Worm (Caenorhabditis elegans) whole organism, L4 larva: Measurements from ENCODE around the gene C25F6.1.

Experiments
- F26F4.8 ChIP-seq: fragments of 200-800 bp; sonication (Bioruptor generic); conservative IDR thresholded peaks from 2 replicates; pipeline ENCODE4 v1.3.6; 2022; ENCODE audit warnings: missing genetic modification characterization, missing compliant biosample characterization
- F37D6.2 ChIP-seq: sonication (generic microtip); optimal IDR thresholded peaks from 2 replicates; lab custom pipeline; 2016; ENCODE audit warnings: mild to moderate bottlenecking, missing genetic modification characterization, missing compliant biosample characterization
- F44E2.7 ChIP-seq: fragments of 200-800 bp; sonication (Bioruptor generic); IDR thresholded peaks from 2 replicates; pipeline ENCODE4 v2.1.2; 2022; ENCODE audit warnings: missing genetic modification characterization, missing compliant biosample characterization
- ZK337.2 ChIP-seq: fragments of 200-800 bp; sonication (Bioruptor generic); IDR thresholded peaks from 2 replicates; pipeline ENCODE4 v1.3.6; 2022; ENCODE audit warnings: missing genetic modification reagents, missing genetic modification characterization, missing compliant biosample characterization
- ZK546.5 ChIP-seq, 2 experiments: sonication (generic microtip); optimal IDR thresholded peaks; 2 replicates each; lab custom pipeline; 2017; ENCODE audit warnings: missing biosample characterization in 2 of 2, missing genetic modification characterization in 2 of 2
- aha-1 ChIP-seq: fragments of 150-350 bp; peaks from one replicate; lab custom pipeline; 2014; ENCODE audit warnings: missing biosample characterization, missing genetic modification characterization
- attf-4 ChIP-seq: sonication (generic microtip); optimal IDR thresholded peaks from 3 replicates; lab custom pipeline; 2017; ENCODE audit warnings: missing biosample characterization, missing genetic modification characterization
- ceh-28 ChIP-seq: fragments of 150-350 bp; optimal IDR thresholded peaks from 2 replicates; lab custom pipeline; 2014; ENCODE audit warnings: missing biosample characterization, missing genetic modification reagents, missing genetic modification characterization
- ceh-32 ChIP-seq: sonication (generic microtip); optimal IDR thresholded peaks from 2 replicates; lab custom pipeline; 2016; ENCODE audit warnings: mild to moderate bottlenecking, missing genetic modification characterization, missing compliant biosample characterization; ENCODE audit not compliant: poor library complexity
- ceh-62 ChIP-seq: sonication (generic microtip); optimal IDR thresholded peaks from 2 replicates; lab custom pipeline; 2017; ENCODE audit warnings: missing biosample characterization, missing genetic modification characterization
- ces-1 ChIP-seq: fragments of 150-350 bp; sonication (generic microtip); optimal IDR thresholded peaks from 4 replicates; lab custom pipeline; 2014; ENCODE audit warnings: missing biosample characterization, missing genetic modification reagents, missing genetic modification characterization
- daf-16 ChIP-seq, 3 experiments: sonication (generic microtip); optimal IDR thresholded peaks; 2 replicates each; lab custom pipeline; 2016 to 2017; ENCODE audit warnings: missing genetic modification characterization in 3 of 3, missing genetic modification reagents in 3 of 3, mild to moderate bottlenecking in 2 of 3, missing compliant biosample characterization in 2 of 3, missing biosample characterization in 1 of 3, moderate library complexity in 1 of 3
- dpl-1 ChIP-seq: fragments of 150-350 bp; optimal IDR thresholded peaks from 2 replicates; lab custom pipeline; 2014; ENCODE audit warnings: missing biosample characterization, missing genetic modification reagents, missing genetic modification characterization
- hlh-11 ChIP-seq: fragments of 200-800 bp; sonication (Bioruptor generic); optimal IDR thresholded peaks from 2 replicates; lab custom pipeline; 2018; ENCODE audit warnings: mild to moderate bottlenecking, missing genetic modification characterization, missing compliant biosample characterization
- lim-7 ChIP-seq: fragments of 200-800 bp; sonication (Bioruptor generic); IDR thresholded peaks from 2 replicates; pipeline ENCODE4 v1.3.6; 2022; ENCODE audit warnings: missing genetic modification characterization, missing compliant biosample characterization
- lin-1 ChIP-seq: fragments of 200-800 bp; sonication (Bioruptor generic); IDR thresholded peaks from 2 replicates; pipeline ENCODE4 v1.3.6; 2022; ENCODE audit warnings: missing genetic modification reagents, missing genetic modification characterization, missing compliant biosample characterization
- lin-15B ChIP-seq: fragments of 150-350 bp; sonication (generic microtip); optimal IDR thresholded peaks from 3 replicates; lab custom pipeline; 2014; ENCODE audit warnings: missing biosample characterization, missing genetic modification characterization
- lin-29 ChIP-seq: fragments of 200-800 bp; sonication (Bioruptor generic); IDR thresholded peaks from 2 replicates; pipeline ENCODE4 v1.3.6; 2022; ENCODE audit warnings: missing genetic modification reagents, missing genetic modification characterization, missing compliant biosample characterization
- lsy-2 ChIP-seq, 2 experiments: fragments of 150-350 bp in 1 of 2; sonication (generic microtip) in 1 of 2; optimal IDR thresholded peaks; 2 replicates each; lab custom pipeline; 2014 to 2017; ENCODE audit warnings: missing biosample characterization in 2 of 2, missing genetic modification characterization in 2 of 2
- madf-9 ChIP-seq: fragments of 200-800 bp; sonication (Bioruptor generic); conservative IDR thresholded peaks from 2 replicates; pipeline ENCODE4 v1.3.6; 2022; ENCODE audit warnings: missing genetic modification reagents, missing genetic modification characterization, missing compliant biosample characterization
- mep-1 ChIP-seq: fragments of 150-350 bp; sonication (generic microtip); optimal IDR thresholded peaks from 3 replicates; lab custom pipeline; 2014; ENCODE audit warnings: missing biosample characterization, missing genetic modification characterization
- mes-2 ChIP-seq: sonication (generic microtip); optimal IDR thresholded peaks from 2 replicates; lab custom pipeline; 2016; ENCODE audit warnings: missing genotype, mild to moderate bottlenecking, missing genetic modification characterization, missing compliant biosample characterization; ENCODE audit not compliant: poor library complexity, severe bottlenecking
- nhr-41 ChIP-seq: fragments of 200-800 bp; sonication (Bioruptor generic); IDR thresholded peaks from 2 replicates; pipeline ENCODE4 v1.3.6; 2022; ENCODE audit warnings: missing genetic modification reagents, missing genetic modification characterization, missing compliant biosample characterization
- nhr-48 ChIP-seq: sonication (generic microtip); optimal IDR thresholded peaks from 2 replicates; lab custom pipeline; 2016; ENCODE audit warnings: mild to moderate bottlenecking, missing genetic modification characterization, missing compliant biosample characterization
- pqm-1 ChIP-seq: sonication (generic microtip); optimal IDR thresholded peaks from 2 replicates; lab custom pipeline; 2017; ENCODE audit warnings: missing biosample characterization, missing genetic modification characterization
- spr-1 ChIP-seq: sonication (generic microtip); optimal IDR thresholded peaks from 2 replicates; lab custom pipeline; 2016; ENCODE audit warnings: mild to moderate bottlenecking, missing genetic modification characterization, missing compliant biosample characterization
- tra-1 ChIP-seq: fragments of 200-800 bp; sonication (Bioruptor generic); IDR thresholded peaks from 2 replicates; pipeline ENCODE4 v1.3.6; 2022; ENCODE audit warnings: missing genetic modification reagents, missing genetic modification characterization, missing compliant biosample characterization
- unc-62 ChIP-seq, 3 experiments: fragments of 150-350 bp in 1 of 3; sonication (generic microtip); optimal IDR thresholded peaks in 2 of 3; peaks in 1 of 3; 1 replicate in 1 of 3; 2 replicates in 2 of 3; lab custom pipeline; 2014 to 2017; ENCODE audit warnings: missing biosample characterization in 3 of 3, missing genetic modification characterization in 3 of 3, missing genetic modification reagents in 3 of 3, missing genotype in 1 of 3
- vab-7 ChIP-seq: fragments of 200-800 bp; sonication (Bioruptor generic); IDR thresholded peaks from 2 replicates; pipeline ENCODE4 v1.3.6; 2022; ENCODE audit warnings: missing genetic modification reagents, missing genetic modification characterization, missing compliant biosample characterization
- zfp-2 ChIP-seq: sonication (generic microtip); optimal IDR thresholded peaks from 2 replicates; lab custom pipeline; 2016; ENCODE audit warnings: mild to moderate bottlenecking, missing genetic modification characterization, missing compliant biosample characterization
- zfp-3 ChIP-seq: fragments of 200-800 bp; sonication (Bioruptor generic); conservative IDR thresholded peaks from 2 replicates; pipeline ENCODE4 v1.3.6; 2022; ENCODE audit warnings: missing genetic modification reagents, missing genetic modification characterization, missing compliant biosample characterization
- ztf-11 ChIP-seq: fragments of 150-350 bp; optimal IDR thresholded peaks from 2 replicates; lab custom pipeline; 2014; ENCODE audit warnings: missing biosample characterization, missing genetic modification characterization

Gene C25F6.1

DNA sequence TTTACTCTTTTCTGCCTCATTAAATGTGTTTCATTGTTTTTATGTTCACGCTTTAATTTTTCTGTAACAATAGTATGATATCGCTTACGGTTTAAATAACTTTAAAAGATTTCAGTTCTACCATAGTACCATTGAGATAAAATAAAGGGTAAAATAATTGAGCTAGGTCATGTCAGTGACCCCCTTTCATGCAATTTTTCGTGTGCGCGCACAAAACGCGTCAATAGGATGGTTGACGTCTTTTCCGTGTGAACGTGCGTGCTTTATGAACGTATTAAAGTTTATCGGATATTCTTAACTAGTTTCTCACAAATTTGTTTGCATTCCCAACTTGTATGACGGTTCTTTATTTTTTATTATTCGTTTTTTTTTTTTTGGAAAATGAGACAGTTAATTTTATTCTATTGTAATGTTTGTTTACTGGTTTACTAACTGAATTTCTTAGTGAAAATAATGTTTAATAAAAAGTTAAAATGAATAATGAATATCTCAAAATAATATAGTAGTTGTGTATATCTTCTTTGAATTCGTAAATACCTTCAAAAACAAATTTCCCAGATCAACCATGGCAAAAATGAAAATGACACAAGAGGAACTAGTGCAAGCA, at the start of gene C25F6.1:
Gene C25F6.1, plus strand, starts transcription at position 557 of the 607 bp plus-strand sequence.
- no peak for TF ChIP-seq ztf-11 (tag; lab: Kevin White, UChicago)
- TF ChIP-seq ceh-28 (tag; lab: Kevin White, UChicago), result no peak
- TF ChIP-seq lin-15B (tag; lab: Kevin White, UChicago), result no peak
- TF ChIP-seq daf-16 (GFP tag; optimal IDR thresholded peaks at IDR 0.05; lab: Kevin White, UChicago), result no peak
- peak; percentile 14 for TF ChIP-seq daf-16 (tag; optimal IDR thresholded peaks at IDR 0.05; lab: Kevin White, UChicago)
- peak; percentile 38 for TF ChIP-seq mep-1 (tag; lab: Kevin White, UChicago)
- TF ChIP-seq tra-1, result no peak
- TF ChIP-seq ceh-62 (tag; lab: Kevin White, UChicago), result no peak
- TF ChIP-seq lsy-2 (tag; optimal IDR thresholded peaks at IDR 0.05; lab: Kevin White, UChicago), result peak in 1 of 2 experiments; percentile 30
- peak in 1 of 2 experiments; percentile 81 for TF ChIP-seq unc-62 (GFP tag; optimal IDR thresholded peaks at IDR 0.05 in 1 of 2; lab: Kevin White, UChicago)
- TF ChIP-seq unc-62 (tag; optimal IDR thresholded peaks at IDR 0.05; lab: Kevin White, UChicago), result no peak
- TF ChIP-seq aha-1 (tag; lab: Kevin White, UChicago), result peak; percentile 57
- peak; percentile 61 for TF ChIP-seq mes-2

DNA sequence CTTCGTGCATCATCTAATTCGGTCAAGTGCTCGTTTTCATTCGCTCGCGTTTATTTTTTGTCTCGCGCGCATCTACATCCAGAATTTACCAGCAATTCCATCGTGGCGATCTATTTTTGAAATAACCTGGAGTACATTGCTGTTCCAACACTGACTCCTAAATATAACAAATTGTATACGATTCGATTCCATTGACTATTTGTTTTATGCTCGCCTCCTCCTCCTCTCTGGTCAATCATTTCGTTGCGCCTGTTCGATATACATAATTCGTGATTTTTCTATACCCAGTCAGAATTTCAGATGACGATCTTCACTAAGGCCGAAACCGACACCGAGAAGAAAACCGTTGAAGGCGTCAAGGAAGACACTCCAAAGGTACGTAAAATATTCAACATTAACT, 41.4 kb upstream of the C25F6.1 start, which contains the start of gene itm-2:
Gene itm-2, plus strand, starts transcription at position 301 of the 400 bp plus-strand sequence.
- TF ChIP-seq spr-1 (tag; lab: Kevin White, UChicago), result no peak
- TF ChIP-seq dpl-1 (GFP tag; lab: Kevin White, UChicago), result no peak
- TF ChIP-seq lin-1 (GFP tag; lab: Robert Waterston, UW), result no peak
- no peak for TF ChIP-seq F26F4.8 (GFP tag; lab: Robert Waterston, UW)
- no peak for TF ChIP-seq ces-1
- no peak for TF ChIP-seq attf-4 (tag; lab: Kevin White, UChicago)

DNA sequence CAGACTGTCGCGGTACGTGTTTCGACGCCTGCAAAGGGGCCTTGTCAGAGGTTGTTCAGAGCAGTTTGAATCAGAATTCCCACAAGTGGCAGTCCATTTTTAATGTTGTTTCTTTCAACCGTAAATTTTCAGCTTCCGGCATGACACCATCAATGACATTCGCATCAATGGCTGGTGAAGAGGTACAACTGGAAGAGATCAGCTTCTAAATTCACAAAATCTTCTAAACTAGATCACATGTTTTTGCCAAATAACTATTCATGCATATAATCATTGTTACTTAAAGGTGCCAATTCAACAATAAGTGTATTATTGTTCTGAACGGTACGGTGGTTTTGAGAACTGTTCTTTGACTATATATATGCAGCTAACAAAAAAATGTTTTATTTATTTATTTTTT, 38.9 kb upstream of the C25F6.1 start:
- no peak for TF ChIP-seq vab-7 (GFP tag; lab: Robert Waterston, UW)
- peak in 1 of 2 experiments; percentile 96 for TF ChIP-seq unc-62 (GFP tag; optimal IDR thresholded peaks at IDR 0.05 in 1 of 2; lab: Kevin White, UChicago)
- no peak for TF ChIP-seq unc-62 (tag; optimal IDR thresholded peaks at IDR 0.05; lab: Kevin White, UChicago)

DNA sequence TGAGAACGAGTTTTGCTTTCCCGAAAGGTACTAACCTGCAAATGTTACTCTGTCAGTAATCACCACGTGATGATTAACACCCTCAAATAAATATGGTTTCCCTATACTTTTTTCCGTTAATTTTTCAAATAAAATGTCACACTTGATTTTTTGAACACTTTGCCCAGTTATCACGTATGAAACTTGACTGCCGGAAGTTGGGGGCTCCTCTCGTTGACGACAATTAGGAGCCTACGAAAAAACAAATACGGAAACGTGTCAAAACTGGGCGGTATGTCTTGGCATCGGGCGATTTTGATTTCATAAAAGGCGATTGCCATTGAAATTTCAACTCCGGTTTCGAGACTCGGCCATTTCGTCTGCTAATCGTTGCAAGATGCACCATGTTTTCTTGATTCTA, 38.3 kb upstream of the C25F6.1 start, which contains the start of gene C25F6.8:
Gene C25F6.8, plus strand, starts transcription at position 301 of the 400 bp plus-strand sequence.
- TF ChIP-seq F26F4.8 (GFP tag; lab: Robert Waterston, UW) (no peak), F44E2.7 (GFP tag; lab: Robert Waterston, UW) (no peak), unc-62 (GFP tag; optimal IDR thresholded peaks at IDR 0.05 in 1 of 2; lab: Kevin White, UChicago) (no peak), unc-62 (tag; optimal IDR thresholded peaks at IDR 0.05; lab: Kevin White, UChicago) (no peak), nhr-41 (no peak), lim-7 (no peak), F37D6.2 (tag; lab: Kevin White, UChicago) (no peak), nhr-48 (tag; lab: Kevin White, UChicago) (no peak), ceh-62 (tag; lab: Kevin White, UChicago) (no peak), ceh-32 (no peak), ZK546.5 (tag; optimal IDR thresholded peaks at IDR 0.05; lab: Kevin White, UChicago) (no peak), zfp-2 (tag; lab: Kevin White, UChicago) (no peak), pqm-1 (no peak), ZK337.2 (no peak), hlh-11 (tag; lab: Kevin White, UChicago) (no peak), zfp-3 (no peak), lin-29 (no peak), madf-9 (GFP tag; lab: Robert Waterston, UW) (no peak)
- TF ChIP-seq, all 104 proteins: peak for 0
